Fruit fly (Drosophila melanogaster) whole organism, larva: ENCODE measurements around the gene CG32806.

Experiments
- noc ChIP-seq: fragments of 200-800 bp; sonication (Bioruptor generic); optimal IDR thresholded peaks from 3 replicates; lab custom pipeline; 2019; ENCODE audit warnings: missing biosample characterization, mild to moderate bottlenecking, missing genetic modification characterization, moderate library complexity

Gene CG32806

DNA sequence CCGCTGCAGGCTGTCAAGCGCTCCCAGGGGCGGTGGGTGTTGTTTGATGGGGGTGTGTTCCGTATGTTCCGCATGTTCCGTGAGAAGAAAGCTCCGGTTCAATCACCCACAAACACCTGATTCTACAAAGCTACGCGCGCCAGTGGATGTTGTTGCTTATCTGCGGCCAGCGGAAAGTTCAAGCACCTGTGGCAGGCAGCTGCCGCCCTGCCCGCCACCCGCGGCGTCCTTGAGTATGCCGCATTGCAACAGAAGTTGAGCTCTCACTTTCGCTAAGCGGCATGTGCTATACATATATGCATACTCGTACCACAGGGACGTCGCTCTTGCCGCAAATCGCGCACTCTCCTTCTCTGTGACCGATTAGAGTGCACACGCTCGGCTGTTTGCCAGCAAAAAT lies 38.7 kb downstream of the CG32806 start:
- TF ChIP-seq noc (tag; lab: Kevin White, UChicago), result no peak

DNA sequence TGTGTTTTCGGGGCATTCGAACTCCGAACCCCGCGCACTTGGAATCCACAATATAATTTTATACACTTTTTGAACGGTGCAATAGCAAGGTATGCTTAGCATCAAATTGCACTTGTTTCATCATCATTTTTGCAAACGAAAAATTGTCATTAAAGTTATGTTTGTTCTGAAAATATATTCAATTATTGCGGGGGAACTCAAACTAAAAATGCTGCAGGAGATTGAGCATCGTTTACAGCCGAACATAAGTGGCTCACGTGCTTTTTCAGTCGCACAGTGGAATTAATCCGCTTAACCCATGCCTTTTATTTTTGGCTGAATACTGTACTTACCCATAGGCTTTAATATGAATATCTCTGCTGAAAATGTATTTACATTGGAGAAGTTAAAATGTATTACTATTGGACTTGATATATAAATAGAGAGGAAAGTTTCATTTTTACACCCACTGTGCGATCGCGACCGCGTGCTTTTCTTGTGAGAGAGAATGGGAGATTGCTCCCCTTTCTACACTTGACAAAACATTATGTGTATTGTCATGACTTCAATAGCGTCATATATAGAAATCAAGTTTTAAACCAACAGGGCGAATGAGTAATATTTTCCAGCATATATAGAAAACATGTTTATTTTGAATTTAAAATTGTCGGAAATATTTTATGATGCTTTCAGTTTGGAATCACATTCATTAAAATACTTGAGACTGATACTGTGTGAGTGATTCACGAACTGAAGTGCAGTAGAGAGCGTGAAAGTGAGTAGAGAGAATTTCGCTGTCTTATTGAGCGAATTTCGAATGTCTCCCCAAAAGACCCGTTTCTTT lies 41.2 kb downstream of the CG32806 start:
- TF ChIP-seq noc (tag; lab: Kevin White, UChicago), result peak; percentile 98

- TF ChIP-seq noc (tag; lab: Kevin White, UChicago), result no peak
These were observed 41.8 kb downstream of the CG32806 start for dm6 chrX:1831219-1831555.

DNA sequence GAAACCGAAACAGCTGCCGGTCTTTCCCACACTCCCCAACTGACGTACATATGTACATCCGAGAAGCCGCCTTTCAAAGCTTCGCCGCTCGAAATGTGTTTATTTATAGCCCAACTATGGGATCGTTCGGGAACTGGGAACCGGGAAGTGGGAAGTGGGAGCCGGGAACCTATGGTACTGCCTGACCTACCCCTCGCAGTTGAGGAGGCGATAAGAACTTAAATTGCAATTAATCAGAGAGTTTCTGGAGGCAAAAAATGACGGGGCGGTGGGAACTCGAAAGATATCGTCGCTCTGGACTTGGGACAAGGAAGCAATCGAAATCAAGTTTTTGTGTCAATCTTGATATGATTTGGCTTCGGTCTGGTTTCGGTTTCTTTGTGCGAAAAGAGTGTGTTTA lies 43.3 kb downstream of the CG32806 start:
- peak; percentile 9 for TF ChIP-seq noc (tag; lab: Kevin White, UChicago)

dm6 chrX:1834702-1835376 lies 45.5 kb downstream of the CG32806 start:
- TF ChIP-seq noc (tag; lab: Kevin White, UChicago), result no peak
